Fruit fly (Drosophila melanogaster): ENCODE results near the gene Rbcn-3A.
A peak's percentile ranks its signal among the peaks of the same experiment; 100 is the strongest.

Gene Rbcn-3A

dm6 chrX:6252897-6253540, 2.3 kb downstream of the Rbcn-3A start:
- no peak for TF ChIP-seq CG2116 (GFP tag; optimal IDR thresholded peaks at IDR 0.05)
- TF ChIP-seq Hr39 (optimal IDR thresholded peaks at IDR 0.05): no peak
- no peak for TF ChIP-seq Dll (GFP tag; IDR thresholded peaks at IDR 0.05; ENCODE audit: partially characterized antibody)
- no peak for TF ChIP-seq kay (GFP tag; optimal IDR thresholded peaks at IDR 0.05)
- no peak for TF ChIP-seq gro (GFP tag; optimal IDR thresholded peaks at IDR 0.05)
- TF ChIP-seq CG34376 (GFP tag; optimal IDR thresholded peaks at IDR 0.05): peak; percentile 60
- TF ChIP-seq NfI (GFP tag; optimal IDR thresholded peaks at IDR 0.05): no peak
- no peak for TF ChIP-seq sim (GFP tag; IDR thresholded peaks at IDR 0.05)
- no peak for TF ChIP-seq CG6175 (GFP tag; IDR thresholded peaks at IDR 0.05)
- TF ChIP-seq Ptx1 (GFP tag; IDR thresholded peaks at IDR 0.05): no peak
- TF ChIP-seq CG9817 (tag; optimal IDR thresholded peaks at IDR 0.05): no peak
- TF ChIP-seq Bgb (GFP tag; IDR thresholded peaks at IDR 0.05; ENCODE audit: partially characterized antibody): no peak
- TF ChIP-seq CG34422 (GFP tag; IDR thresholded peaks at IDR 0.05): no peak
- no peak for TF ChIP-seq bigmax (GFP tag; optimal IDR thresholded peaks at IDR 0.05)
- no peak for TF ChIP-seq mam (GFP tag; optimal IDR thresholded peaks at IDR 0.05)
- TF ChIP-seq gfzf (GFP tag; optimal IDR thresholded peaks at IDR 0.05): no peak
- TF ChIP-seq psq (GFP tag; optimal IDR thresholded peaks at IDR 0.05): no peak
- no peak for TF ChIP-seq NFAT (GFP tag; IDR thresholded peaks at IDR 0.05)
- TF ChIP-seq CG7928 (GFP tag; optimal IDR thresholded peaks at IDR 0.05): no peak
- TF ChIP-seq D19B (GFP tag; optimal IDR thresholded peaks at IDR 0.05): peak; percentile 87
- no peak for TF ChIP-seq twi (tag; optimal IDR thresholded peaks at IDR 0.05)
- TF ChIP-seq CG16815 (GFP tag; optimal IDR thresholded peaks at IDR 0.05): no peak
- TF ChIP-seq Med (GFP tag): peak; percentile 5
- TF ChIP-seq Abd-B (GFP tag; optimal IDR thresholded peaks at IDR 0.05): no peak
- TF ChIP-seq exex (tag; optimal IDR thresholded peaks at IDR 0.05): peak; percentile 87
- TF ChIP-seq grn (GFP tag; optimal IDR thresholded peaks at IDR 0.05): peak; percentile 39
- no peak for TF ChIP-seq CG11695 (GFP tag; IDR thresholded peaks at IDR 0.05)
- peak; percentile 70 for TF ChIP-seq mirr (GFP tag; optimal IDR thresholded peaks at IDR 0.05)
- 0 out of 3 replicates have a peak, but pooled peaks have one; percentile 12 for TF ChIP-seq ci (GFP tag; IDR thresholded peaks at IDR 0.05)
- TF ChIP-seq cwo (GFP tag; optimal IDR thresholded peaks at IDR 0.05): peak; percentile 1
- TF ChIP-seq CG43689 (GFP tag; IDR thresholded peaks at IDR 0.05): no peak
- 0 out of 3 replicates have a peak, but pooled peaks have one; percentile 15 for TF ChIP-seq vnd (GFP tag; IDR thresholded peaks at IDR 0.05; ENCODE audit: partially characterized antibody)
- TF ChIP-seq CG5953 (GFP tag; IDR thresholded peaks at IDR 0.05): no peak
- TF ChIP-seq onecut (GFP tag; IDR thresholded peaks at IDR 0.05): no peak
- TF ChIP-seq nerfin-1 (tag; optimal IDR thresholded peaks at IDR 0.05): no peak
- no peak for TF ChIP-seq E2f1 (GFP tag; IDR thresholded peaks at IDR 0.05)
- no peak for TF ChIP-seq CG11247 (GFP tag; IDR thresholded peaks at IDR 0.05)
- no peak for TF ChIP-seq CG6813 (GFP tag; optimal IDR thresholded peaks at IDR 0.05)
- TF ChIP-seq CG10321 (GFP tag; IDR thresholded peaks at IDR 0.05): no peak
- TF ChIP-seq CG9727 (GFP tag; optimal IDR thresholded peaks at IDR 0.05): no peak
- TF ChIP-seq Hr51 (GFP tag; optimal IDR thresholded peaks at IDR 0.05): no peak
- peak; percentile 6 for TF ChIP-seq schlank (tag; optimal IDR thresholded peaks at IDR 0.05)
- TF ChIP-seq row (GFP tag; IDR thresholded peaks at IDR 0.05): peak; percentile 52; the same call in 2 of the 3 replicates
- TF ChIP-seq sug (tag; optimal IDR thresholded peaks at IDR 0.05): peak; percentile 11
- TF ChIP-seq Poxn (GFP tag; IDR thresholded peaks at IDR 0.05): no peak
- no peak for TF ChIP-seq Aef1 (GFP tag; IDR thresholded peaks at IDR 0.05)
- TF ChIP-seq stc (GFP tag; IDR thresholded peaks at IDR 0.05): peak; percentile 8; the same call in 1 of the 2 replicates
- TF ChIP-seq vfl (GFP tag; optimal IDR thresholded peaks at IDR 0.05): no peak
- no peak for TF ChIP-seq sisA (GFP tag; IDR thresholded peaks at IDR 0.05)
